Fruit fly (Drosophila melanogaster) whole organism, embryonic: ENCODE data around the gene CG4537.

Experiments
- ATbp ChIP-seq: fragments of 200-800 bp; sonication (Bioruptor generic); optimal IDR thresholded peaks from 2 replicates; lab custom pipeline; 2017; ENCODE audit warnings: missing biosample characterization, mild to moderate bottlenecking, missing genetic modification characterization, missing genetic modification reagents
- Adf1 ChIP-seq: fragments of 200-800 bp; sonication (Bioruptor generic); IDR thresholded peaks from 2 replicates; pipeline ENCODE4 v1.3.6; 2022; ENCODE audit warnings: missing biosample characterization, missing genetic modification characterization
- Blimp-1 ChIP-seq: fragments of 200-800 bp; sonication (Bioruptor generic); optimal IDR thresholded peaks from 3 replicates; lab custom pipeline; 2018; ENCODE audit warnings: missing biosample characterization, missing genetic modification characterization, mild to moderate bottlenecking, moderate library complexity, missing genetic modification reagents
- C15 ChIP-seq: fragments of 200-800 bp; sonication (Bioruptor generic); IDR thresholded peaks from 3 replicates; pipeline ENCODE4 v1.3.6; 2022; ENCODE audit warnings: missing biosample characterization, missing genetic modification characterization
- CG10366 ChIP-seq: fragments of 200-800 bp; sonication (Bioruptor generic); IDR thresholded peaks from 2 replicates; pipeline ENCODE4 v1.3.6; 2022; ENCODE audit warnings: missing biosample characterization, missing genetic modification characterization
- CG10654 ChIP-seq: fragments of 200-800 bp; sonication (Bioruptor generic); optimal IDR thresholded peaks from 2 replicates; lab custom pipeline; 2016; ENCODE audit warnings: missing biosample characterization, missing genetic modification characterization
- CG11085 ChIP-seq: fragments of 200-800 bp; sonication (Bioruptor generic); IDR thresholded peaks from 2 replicates; pipeline ENCODE4 v1.3.6; 2022; ENCODE audit warnings: missing biosample characterization, missing genetic modification characterization
- CG11247 ChIP-seq: fragments of 200-800 bp; sonication (Bioruptor generic); IDR thresholded peaks from 2 replicates; pipeline ENCODE4 v1.3.6; 2022; ENCODE audit warnings: missing biosample characterization, missing genetic modification characterization
- CG11696 ChIP-seq: fragments of 200-800 bp; sonication (Bioruptor generic); IDR thresholded peaks from 2 replicates; pipeline ENCODE4 v1.3.6; 2022; ENCODE audit warnings: missing biosample characterization, missing genetic modification characterization
- CG11723 ChIP-seq: fragments of 200-800 bp; sonication (Bioruptor generic); optimal IDR thresholded peaks from 2 replicates; lab custom pipeline; 2017; ENCODE audit warnings: missing biosample characterization, mild to moderate bottlenecking, missing genetic modification characterization
- CG12236 ChIP-seq: fragments of 200-800 bp; sonication (Bioruptor generic); optimal IDR thresholded peaks from 2 replicates; lab custom pipeline; 2016; ENCODE audit warnings: missing biosample characterization, missing genetic modification characterization
- CG15073 ChIP-seq: fragments of 200-800 bp; sonication (Bioruptor generic); optimal IDR thresholded peaks from 2 replicates; lab custom pipeline; 2016; ENCODE audit warnings: missing biosample characterization, missing genetic modification characterization
- CG15696 ChIP-seq: fragments of 200-800 bp; sonication (Bioruptor generic); optimal IDR thresholded peaks from 2 replicates; lab custom pipeline; 2019; ENCODE audit warnings: missing biosample characterization, mild to moderate bottlenecking, missing genetic modification characterization, moderate library complexity
- CG1603 ChIP-seq: fragments of 200-800 bp; sonication (Bioruptor generic); optimal IDR thresholded peaks from 2 replicates; lab custom pipeline; 2019; ENCODE audit warnings: missing biosample characterization, mild to moderate bottlenecking, missing genetic modification characterization, moderate library complexity
- CG1832 ChIP-seq: fragments of 200-800 bp; sonication (Bioruptor generic); optimal IDR thresholded peaks from 2 replicates; lab custom pipeline; 2017; ENCODE audit warnings: missing biosample characterization, mild to moderate bottlenecking, missing genetic modification characterization, inconsistent platforms
- CG18599 ChIP-seq: fragments of 200-800 bp; sonication (Bioruptor generic); optimal IDR thresholded peaks from 3 replicates; lab custom pipeline; 2017; ENCODE audit warnings: missing biosample characterization, missing genetic modification characterization, mild to moderate bottlenecking, moderate library complexity, missing genetic modification reagents
- CG2199 ChIP-seq: fragments of 200-800 bp; sonication (Bioruptor generic); IDR thresholded peaks from 3 replicates; pipeline ENCODE4 v1.3.6; 2022; ENCODE audit warnings: missing biosample characterization, missing genetic modification characterization
- CG2678 ChIP-seq: fragments of 200-800 bp; sonication (Bioruptor generic); optimal IDR thresholded peaks from 3 replicates; lab custom pipeline; 2019; ENCODE audit warnings: missing biosample characterization, mild to moderate bottlenecking, missing genetic modification characterization, moderate library complexity
- CG2712 ChIP-seq: fragments of 200-800 bp; optimal IDR thresholded peaks from 3 replicates; lab custom pipeline; 2019; ENCODE audit warnings: missing biosample characterization, mild to moderate bottlenecking, missing genetic modification characterization, moderate library complexity
- CG3065 ChIP-seq: fragments of 200-800 bp; sonication (Bioruptor generic); optimal IDR thresholded peaks from 2 replicates; lab custom pipeline; 2016; ENCODE audit warnings: missing biosample characterization, missing genetic modification characterization
- CG32532 ChIP-seq: fragments of 200-800 bp; sonication (Bioruptor generic); IDR thresholded peaks from 2 replicates; pipeline ENCODE4 v1.3.6; 2022; ENCODE audit warnings: missing biosample characterization, missing genetic modification characterization
- CG4707 ChIP-seq: fragments of 200-800 bp; sonication (Bioruptor generic); optimal IDR thresholded peaks from 2 replicates; lab custom pipeline; 2018; ENCODE audit warnings: missing biosample characterization, mild to moderate bottlenecking, missing genetic modification characterization, moderate library complexity
- CG9437 ChIP-seq: fragments of 200-800 bp; sonication (Bioruptor generic); optimal IDR thresholded peaks from 2 replicates; lab custom pipeline; 2018; ENCODE audit warnings: missing biosample characterization, mild to moderate bottlenecking, missing genetic modification characterization
- CG9727 ChIP-seq: fragments of 200-800 bp; sonication (Bioruptor generic); optimal IDR thresholded peaks from 3 replicates; lab custom pipeline; 2017; ENCODE audit warnings: missing biosample characterization, mild to moderate bottlenecking, missing genetic modification characterization
- CG9932 ChIP-seq: fragments of 200-800 bp; sonication (Bioruptor generic); IDR thresholded peaks from 2 replicates; pipeline ENCODE4 v1.3.6; 2022; ENCODE audit warnings: missing biosample characterization, missing genetic modification characterization
- Dref ChIP-seq: fragments of 200-800 bp; sonication (Bioruptor generic); IDR thresholded peaks from 2 replicates; pipeline ENCODE4 v1.3.6; 2022; ENCODE audit warnings: missing biosample characterization, missing genetic modification characterization
- Fer1 ChIP-seq: fragments of 200-800 bp; sonication (Bioruptor generic); optimal IDR thresholded peaks from 2 replicates; lab custom pipeline; 2017; ENCODE audit warnings: missing biosample characterization, mild to moderate bottlenecking, missing genetic modification characterization
- H2.0 ChIP-seq: fragments of 200-800 bp; sonication (Bioruptor generic); IDR thresholded peaks from 2 replicates; pipeline ENCODE4 v1.3.6; 2022; ENCODE audit warnings: missing biosample characterization, missing genetic modification characterization
- HHEX ChIP-seq: fragments of 200-800 bp; sonication (Bioruptor generic); optimal IDR thresholded peaks from 3 replicates; lab custom pipeline; 2017; ENCODE audit warnings: missing biosample characterization, mild to moderate bottlenecking, missing genetic modification characterization, missing genetic modification reagents
- Hr39 ChIP-seq: fragments of >200 bp; optimal IDR thresholded peaks from 2 replicates; lab custom pipeline; 2017
- Max ChIP-seq: fragments of 200-800 bp; sonication (Bioruptor generic); optimal IDR thresholded peaks from 2 replicates; lab custom pipeline; 2016; ENCODE audit warnings: missing biosample characterization, mild to moderate bottlenecking, missing genetic modification characterization
- Myb ChIP-seq: fragments of 200-800 bp; sonication (Bioruptor generic); optimal IDR thresholded peaks from 2 replicates; lab custom pipeline; 2016; ENCODE audit warnings: missing biosample characterization, missing genetic modification characterization
- NC2β ChIP-seq: fragments of 200-800 bp; sonication (Bioruptor generic); optimal IDR thresholded peaks from 2 replicates; lab custom pipeline; 2016; ENCODE audit warnings: missing biosample characterization, missing genetic modification characterization
- NFAT ChIP-seq: fragments of 200-800 bp; sonication (Bioruptor generic); IDR thresholded peaks from 2 replicates; pipeline ENCODE4 v1.3.6; 2022; ENCODE audit warnings: missing biosample characterization, missing genetic modification characterization
- PHDP ChIP-seq: fragments of 200-800 bp; sonication (Bioruptor generic); optimal IDR thresholded peaks from 3 replicates; lab custom pipeline; 2018; ENCODE audit warnings: missing biosample characterization, mild to moderate bottlenecking, missing genetic modification characterization, moderate library complexity
- ap ChIP-seq: fragments of 200-800 bp; sonication (Bioruptor generic); IDR thresholded peaks from 2 replicates; pipeline ENCODE4 v1.3.6; 2022; ENCODE audit warnings: missing biosample characterization, missing genetic modification characterization
- bigmax ChIP-seq: fragments of 200-800 bp; sonication (Bioruptor generic); optimal IDR thresholded peaks from 2 replicates; lab custom pipeline; 2018; ENCODE audit warnings: missing biosample characterization, mild to moderate bottlenecking, missing genetic modification characterization
- disco-r ChIP-seq: fragments of 200-800 bp; sonication (Bioruptor generic); optimal IDR thresholded peaks from 2 replicates; lab custom pipeline; 2016; ENCODE audit warnings: missing biosample characterization, missing genetic modification characterization
- dpn ChIP-seq, 2 experiments: fragments of 200-800 bp; sonication (Bioruptor generic); optimal IDR thresholded peaks; 3 replicates each; lab custom pipeline; 2016; ENCODE audit warnings: missing biosample characterization in 2 of 2, missing genetic modification characterization in 2 of 2
- en ChIP-seq: fragments of 200-800 bp; sonication (Bioruptor generic); optimal IDR thresholded peaks from 2 replicates; lab custom pipeline; 2016; ENCODE audit warnings: missing biosample characterization, missing genetic modification characterization
- gt ChIP-seq: fragments of 200-800 bp; sonication (Bioruptor generic); IDR thresholded peaks from 2 replicates; pipeline ENCODE4 v1.3.6; 2022; ENCODE audit warnings: missing biosample characterization, missing genetic modification characterization
- ham ChIP-seq: fragments of 200-800 bp; sonication (Bioruptor generic); IDR thresholded peaks from 2 replicates; pipeline ENCODE4 v1.3.6; 2022; ENCODE audit warnings: missing biosample characterization, missing genetic modification characterization
- mam ChIP-seq: fragments of 200-800 bp; sonication (Bioruptor generic); optimal IDR thresholded peaks from 3 replicates; lab custom pipeline; 2016; ENCODE audit warnings: missing biosample characterization, missing genetic modification characterization
- nom ChIP-seq: fragments of 200-800 bp; sonication (Bioruptor generic); optimal IDR thresholded peaks from 2 replicates; lab custom pipeline; 2017; ENCODE audit warnings: missing biosample characterization, missing genetic modification characterization, mild to moderate bottlenecking, moderate library complexity, missing genetic modification reagents
- scrt ChIP-seq: fragments of 200-800 bp; sonication (Bioruptor generic); optimal IDR thresholded peaks from 2 replicates; lab custom pipeline; 2018; ENCODE audit warnings: missing biosample characterization, mild to moderate bottlenecking, missing genetic modification characterization, moderate library complexity
- sens-2 ChIP-seq: fragments of 200-800 bp; sonication (Bioruptor generic); IDR thresholded peaks from 2 replicates; pipeline ENCODE4 v1.3.6; 2022; ENCODE audit warnings: missing biosample characterization, missing genetic modification characterization
- tgo ChIP-seq: fragments of 200-800 bp; sonication (Bioruptor generic); IDR thresholded peaks from 3 replicates; pipeline ENCODE4 v1.3.6; 2022; ENCODE audit warnings: missing biosample characterization, missing genetic modification characterization
- toy ChIP-seq: fragments of 200-800 bp; sonication (Bioruptor generic); IDR thresholded peaks from 2 replicates; pipeline ENCODE4 v1.3.6; 2022; ENCODE audit warnings: missing biosample characterization, missing genetic modification characterization
- tup ChIP-seq: fragments of 200-800 bp; sonication (Bioruptor generic); optimal IDR thresholded peaks from 2 replicates; lab custom pipeline; 2016; ENCODE audit warnings: missing biosample characterization, mild to moderate bottlenecking, missing genetic modification characterization, moderate library complexity

The CG4537 gene

dm6 chr2L:9918020-9918959, 27.6 kb downstream of the CG4537 start, which contains the start of the genes CG5885 and CG4598 (continued):
- TF ChIP-seq CG10366 (peak; percentile 70), bigmax (GFP tag; lab: Kevin White, UChicago) (no peak), CG18599 (peak; percentile 70), CG4707 (GFP tag; lab: Kevin White, UChicago) (no peak), Fer1 (GFP tag; lab: Kevin White, UChicago) (peak; percentile 48), CG11085 (GFP tag; lab: Robert Waterston, UW) (no peak), CG2712 (tag; lab: Kevin White, UChicago) (peak; percentile 61), CG2199 (GFP tag; lab: Robert Waterston, UW) (no peak), gt (GFP tag; lab: Robert Waterston, UW) (no peak), Dref (peak; percentile 94), CG1603 (tag; lab: Kevin White, UChicago) (peak; percentile 78), tgo (peak; percentile 44; the same call in 2 of the 3 replicates), ham (GFP tag; lab: Robert Waterston, UW) (no peak), CG11723 (GFP tag; lab: Kevin White, UChicago) (peak; percentile 21), CG10654 (GFP tag; lab: Kevin White, UChicago) (peak; percentile 39), disco-r (GFP tag; lab: Kevin White, UChicago) (no peak), en (GFP tag; lab: Kevin White, UChicago) (no peak), CG3065 (GFP tag; lab: Kevin White, UChicago) (no peak), NC2β (GFP tag; lab: Kevin White, UChicago) (peak; percentile 44), ap (GFP tag; lab: Robert Waterston, UW) (peak; percentile 66), Blimp-1 (peak; percentile 46), CG15073 (GFP tag; lab: Kevin White, UChicago) (no peak), H2.0 (GFP tag; lab: Robert Waterston, UW) (peak; percentile 65; the same call in 1 of the 2 replicates), HHEX (peak; percentile 38), CG32532 (GFP tag; lab: Robert Waterston, UW) (peak; percentile 79), Hr39 (lab: Kevin White, UChicago) (no peak), sens-2 (GFP tag; lab: Robert Waterston, UW) (peak; percentile 72; the same call in 1 of the 2 replicates), CG12236 (GFP tag; lab: Kevin White, UChicago) (no peak), Max (GFP tag; lab: Kevin White, UChicago) (no peak), CG15696 (peak; percentile 56), CG9932 (peak; percentile 82), scrt (GFP tag; lab: Kevin White, UChicago) (peak; percentile 78), NFAT (GFP tag; lab: Robert Waterston, UW) (peak; percentile 50), toy (GFP tag; lab: Robert Waterston, UW) (no peak), nom (GFP tag; lab: Kevin White, UChicago) (peak; percentile 96), CG9727 (peak; percentile 57), PHDP (peak; percentile 65), dpn (GFP tag; optimal IDR thresholded peaks at IDR 0.05; lab: Kevin White, UChicago) (peak; percentile 38 to 74), tup (GFP tag; lab: Kevin White, UChicago) (peak; percentile 40), ATbp (peak; percentile 55), mam (GFP tag; lab: Kevin White, UChicago) (peak; percentile 71), Myb (GFP tag; lab: Kevin White, UChicago) (peak; percentile 84), CG11247 (GFP tag; lab: Robert Waterston, UW) (no peak; the same call in 1 of the 2 replicates), CG11696 (GFP tag; lab: Robert Waterston, UW) (0 out of 2 replicates have a peak, but pooled peaks have one; percentile 28), CG9437 (GFP tag; lab: Kevin White, UChicago) (peak; percentile 53), CG2678 (peak; percentile 76), C15 (0 out of 3 replicates have a peak, but pooled peaks have one; percentile 17), Adf1 (peak; percentile 50), CG1832 (no peak)
